Worm (Caenorhabditis elegans): ENCODE measurements around the gene srg-40.

Gene srg-40

ce11 chrV:11182925-11183324, 18.6 kb upstream of the srg-40 start, which contains the start of gene cnc-10:
TSS of gene cnc-10 (plus strand) at chrV:11183225.
- TF ChIP-seq blmp-1 (tag; optimal IDR thresholded peaks at IDR 0.05), result peak; percentile 42
- TF ChIP-seq snu-23 (GFP tag; optimal IDR thresholded peaks at IDR 0.05), result peak; percentile 16
- peak in 1 of 6 experiments; percentile 18 for TF ChIP-seq elt-3 (tag; optimal IDR thresholded peaks at IDR 0.05)
- no peak for TF ChIP-seq vab-15 (tag; optimal IDR thresholded peaks at IDR 0.05)
- peak; percentile 11 for TF ChIP-seq lin-14 (GFP tag; optimal IDR thresholded peaks at IDR 0.05)

ce11 chrV:11180951-11181350, 16.6 kb upstream of the srg-40 start:
- peak; percentile 89 for TF ChIP-seq nhr-85 (tag)
- TF ChIP-seq lin-14 (GFP tag; optimal IDR thresholded peaks at IDR 0.05), result peak; percentile 51
- peak; percentile 24 for TF ChIP-seq nhr-20 (tag; optimal IDR thresholded peaks at IDR 0.05)
- no peak for TF ChIP-seq ceh-8 (GFP tag; optimal IDR thresholded peaks at IDR 0.05)
- no peak for TF ChIP-seq tbx-2 (tag; optimal IDR thresholded peaks at IDR 0.05)
- no peak for TF ChIP-seq ztf-11 (tag; optimal IDR thresholded peaks at IDR 0.05)
- no peak for TF ChIP-seq swsn-7 (tag; optimal IDR thresholded peaks at IDR 0.05)
- no peak for TF ChIP-seq fkh-4 (tag; optimal IDR thresholded peaks at IDR 0.05; ENCODE audit: borderline replicate concordance)
- no peak for TF ChIP-seq alr-1 (tag; optimal IDR thresholded peaks at IDR 0.05; ENCODE audit: borderline replicate concordance)
- no peak for TF ChIP-seq efl-1 (optimal IDR thresholded peaks at IDR 0.05)
- TF ChIP-seq efl-1 (GFP tag; optimal IDR thresholded peaks at IDR 0.05 in 1 of 2), result peak in 1 of 2 experiments; percentile 8
- TF ChIP-seq elt-3 (tag; optimal IDR thresholded peaks at IDR 0.05), result peak in 1 of 6 experiments; percentile 3

DNA sequence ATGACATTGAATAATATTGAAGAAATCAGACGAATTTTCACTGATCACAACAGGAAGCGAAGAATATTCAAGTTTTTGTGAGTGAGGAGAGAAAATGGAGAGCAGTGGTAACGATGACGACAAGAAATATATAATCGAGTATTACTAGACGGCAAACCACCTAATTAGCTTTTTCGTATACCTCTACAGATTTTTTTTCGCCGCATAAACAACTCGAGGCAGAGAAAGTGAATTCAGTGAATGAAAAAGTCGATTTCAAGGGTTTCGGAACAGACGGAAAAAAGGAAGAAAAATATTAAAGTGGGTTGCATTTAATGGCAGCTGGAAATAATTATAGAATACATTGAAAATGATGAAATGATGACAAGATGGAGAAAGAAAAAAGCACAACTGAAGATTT, 13.2 kb upstream of the srg-40 start, which contains the start of gene gpa-1:
gpa-1 (minus strand) TSS at position 101 of the 400 bp plus-strand sequence.
- no peak for TF ChIP-seq aly-2 (tag; optimal IDR thresholded peaks at IDR 0.05)
- no peak for TF ChIP-seq lir-3 (tag; optimal IDR thresholded peaks at IDR 0.05; ENCODE audit: poor library complexity)
- TF ChIP-seq fkh-8 (tag; optimal IDR thresholded peaks at IDR 0.05), result peak; percentile 20

- peak in 1 of 2 experiments; percentile 17 for TF ChIP-seq efl-1 (optimal IDR thresholded peaks at IDR 0.05)
- peak in 1 of 2 experiments; percentile 85 for TF ChIP-seq efl-1 (GFP tag; optimal IDR thresholded peaks at IDR 0.05 in 1 of 2)
- peak; percentile 93 for TF ChIP-seq elt-2 (tag; optimal IDR thresholded peaks at IDR 0.05)
- peak; percentile 64 for TF ChIP-seq lin-14 (GFP tag; optimal IDR thresholded peaks at IDR 0.05)
- TF ChIP-seq swsn-7 (tag; optimal IDR thresholded peaks at IDR 0.05), result peak; percentile 65
- peak; percentile 82 for TF ChIP-seq rnt-1 (tag; optimal IDR thresholded peaks at IDR 0.05)
- TF ChIP-seq nhr-85 (tag), result peak; percentile 86
- peak; percentile 32 for TF ChIP-seq lin-13 (GFP tag; optimal IDR thresholded peaks at IDR 0.05)
- TF ChIP-seq nhr-90 (tag; optimal IDR thresholded peaks at IDR 0.05; ENCODE audit: poor library complexity), result peak; percentile 82
- TF ChIP-seq snpc-4 (tag; optimal IDR thresholded peaks at IDR 0.05), result peak; percentile 97
- peak; percentile 88 for TF ChIP-seq nhr-19 (GFP tag; conservative IDR thresholded peaks at IDR 0.05)
- TF ChIP-seq lsy-2 (tag; optimal IDR thresholded peaks at IDR 0.05), result peak in 1 of 2 experiments; percentile 11
- TF ChIP-seq nhr-47 (tag; optimal IDR thresholded peaks at IDR 0.05), result peak; percentile 76
- peak in 1 of 2 experiments; percentile 29 for TF ChIP-seq lin-35 (GFP tag; optimal IDR thresholded peaks at IDR 0.05)
- peak; percentile 13 for TF ChIP-seq nhr-77 (tag; optimal IDR thresholded peaks at IDR 0.05)
- TF ChIP-seq mdl-1 (tag; optimal IDR thresholded peaks at IDR 0.05), result peak in 1 of 2 experiments; percentile 16
- TF ChIP-seq nhr-71 (tag; optimal IDR thresholded peaks at IDR 0.05), result peak; percentile 82
- TF ChIP-seq ceh-88 (GFP tag; IDR thresholded peaks at IDR 0.05), result 0 out of 2 replicates have a peak, but pooled peaks have one; percentile 2
- peak; percentile 74 for TF ChIP-seq nhr-20 (tag; optimal IDR thresholded peaks at IDR 0.05)
- peak in 4 of 6 experiments; percentile 16 to 55 (median 40) for TF ChIP-seq elt-3 (tag; optimal IDR thresholded peaks at IDR 0.05)
- TF ChIP-seq xbp-1 (tag; optimal IDR thresholded peaks at IDR 0.05), result peak; percentile 10
- TF ChIP-seq snu-23 (GFP tag; optimal IDR thresholded peaks at IDR 0.05), result peak; percentile 60
- peak; percentile 17 for TF ChIP-seq lin-39 (tag; optimal IDR thresholded peaks at IDR 0.05)
- TF ChIP-seq grh-1 (GFP tag; IDR thresholded peaks at IDR 0.05), result peak; percentile 46
These were observed 12.4 kb upstream of the srg-40 start for ce11 chrV:11176693-11177304.
